Fruit fly (Drosophila melanogaster) whole organism, embryonic: ENCODE measurements around the gene MED21.
A peak's percentile ranks its signal among the peaks of the same experiment; 100 is the strongest.

ENCODE experiments used
- Abd-B ChIP-seq: fragments of 200-800 bp; sonication (Bioruptor generic); optimal IDR thresholded peaks from 2 replicates; lab custom pipeline; 2018; ENCODE audit warnings: missing biosample characterization, mild to moderate bottlenecking, missing genetic modification characterization, moderate library complexity
- Awh ChIP-seq: fragments of 200-800 bp; sonication (Bioruptor generic); IDR thresholded peaks from 2 replicates; pipeline ENCODE4, ENCODE4 v1.3.6; 2022; ENCODE audit warnings: missing biosample characterization, missing genetic modification characterization
- Bgb ChIP-seq: fragments of 200-800 bp; sonication (Bioruptor generic); IDR thresholded peaks from 2 replicates; pipeline ENCODE4 v1.3.6; 2022; ENCODE audit warnings: missing biosample characterization, missing genetic modification characterization; ENCODE audit not compliant: partially characterized antibody
- CG10274 ChIP-seq: fragments of 200-800 bp; sonication (Bioruptor generic); optimal IDR thresholded peaks from 3 replicates; lab custom pipeline; 2017; ENCODE audit warnings: missing biosample characterization, mild to moderate bottlenecking, missing genetic modification characterization
- CG12299 ChIP-seq: fragments of 200-800 bp; sonication (Bioruptor generic); optimal IDR thresholded peaks from 2 replicates; lab custom pipeline; 2018; ENCODE audit warnings: missing biosample characterization, mild to moderate bottlenecking, missing genetic modification characterization
- CG14050 ChIP-seq: fragments of 200-800 bp; sonication (Bioruptor generic); IDR thresholded peaks from 3 replicates; pipeline ENCODE4 v1.3.6; 2022; ENCODE audit warnings: missing biosample characterization, missing genetic modification characterization
- CG1603 ChIP-seq: fragments of 200-800 bp; sonication (Bioruptor generic); optimal IDR thresholded peaks from 2 replicates; lab custom pipeline; 2019; ENCODE audit warnings: missing biosample characterization, mild to moderate bottlenecking, missing genetic modification characterization, moderate library complexity
- CG17612 ChIP-seq: fragments of 200-800 bp; sonication (Bioruptor generic); IDR thresholded peaks from 2 replicates; pipeline ENCODE4 v1.3.6; 2022; ENCODE audit warnings: missing biosample characterization, missing genetic modification characterization
- CG2116 ChIP-seq: fragments of 200-800 bp; sonication (Bioruptor generic); optimal IDR thresholded peaks from 3 replicates; lab custom pipeline; 2018; ENCODE audit warnings: missing biosample characterization, mild to moderate bottlenecking, missing genetic modification characterization
- CG2199 ChIP-seq: fragments of 200-800 bp; sonication (Bioruptor generic); IDR thresholded peaks from 3 replicates; pipeline ENCODE4 v1.3.6; 2022; ENCODE audit warnings: missing biosample characterization, missing genetic modification characterization
- CG2712 ChIP-seq: fragments of 200-800 bp; optimal IDR thresholded peaks from 3 replicates; lab custom pipeline; 2019; ENCODE audit warnings: missing biosample characterization, mild to moderate bottlenecking, missing genetic modification characterization, moderate library complexity
- CG31224 ChIP-seq: fragments of 200-800 bp; sonication (Bioruptor generic); IDR thresholded peaks from 2 replicates; pipeline ENCODE4 v1.3.6; 2022; ENCODE audit warnings: missing biosample characterization, missing genetic modification characterization
- CG3838 ChIP-seq: fragments of 200-800 bp; sonication (Bioruptor generic); optimal IDR thresholded peaks from 3 replicates; lab custom pipeline; 2016; ENCODE audit warnings: missing biosample characterization, missing genetic modification characterization
- CG4854 ChIP-seq: fragments of 200-800 bp; sonication (Bioruptor generic); optimal IDR thresholded peaks from 2 replicates; lab custom pipeline; 2016; ENCODE audit warnings: missing biosample characterization, missing genetic modification characterization, inconsistent platforms
- CG6654 ChIP-seq: fragments of 200-800 bp; sonication (Bioruptor generic); optimal IDR thresholded peaks from 2 replicates; lab custom pipeline; 2017; ENCODE audit warnings: missing biosample characterization, mild to moderate bottlenecking, missing genetic modification characterization
- CG7786 ChIP-seq: fragments of 200-800 bp; sonication (Bioruptor generic); optimal IDR thresholded peaks from 2 replicates; lab custom pipeline; 2016; ENCODE audit warnings: missing biosample characterization, missing genetic modification characterization
- CG9876 ChIP-seq: fragments of 200-800 bp; sonication (Bioruptor generic); optimal IDR thresholded peaks from 2 replicates; lab custom pipeline; 2016; ENCODE audit warnings: missing biosample characterization, missing genetic modification characterization
- Fer1 ChIP-seq: fragments of 200-800 bp; sonication (Bioruptor generic); optimal IDR thresholded peaks from 2 replicates; lab custom pipeline; 2017; ENCODE audit warnings: missing biosample characterization, mild to moderate bottlenecking, missing genetic modification characterization
- GATAe ChIP-seq: fragments of 200-800 bp; sonication (Bioruptor generic); conservative IDR thresholded peaks from 2 replicates; pipeline ENCODE4 v1.3.6; 2022; ENCODE audit warnings: missing biosample characterization, missing genetic modification characterization
- HLH54F ChIP-seq: fragments of 200-800 bp; sonication (Bioruptor generic); optimal IDR thresholded peaks from 3 replicates; lab custom pipeline; 2016; ENCODE audit warnings: missing biosample characterization, missing genetic modification characterization
- Hmr ChIP-seq: fragments of 200-800 bp; sonication (Bioruptor generic); optimal IDR thresholded peaks from 3 replicates; lab custom pipeline; 2017; ENCODE audit warnings: mild to moderate bottlenecking, missing biosample characterization, missing genetic modification reagents, missing genetic modification characterization
- Hr39 ChIP-seq: fragments of >200 bp; optimal IDR thresholded peaks from 2 replicates; lab custom pipeline; 2017
- Poxn ChIP-seq: fragments of 200-800 bp; sonication (Bioruptor generic); IDR thresholded peaks from 2 replicates; pipeline ENCODE4 v1.3.6; 2022; ENCODE audit warnings: missing biosample characterization, missing genetic modification characterization
- Usf ChIP-seq: fragments of 200-800 bp; sonication (Bioruptor generic); optimal IDR thresholded peaks from 2 replicates; lab custom pipeline; 2017; ENCODE audit warnings: missing genotype, missing biosample characterization, missing genetic modification characterization
- Xrp1 ChIP-seq: fragments of 200-800 bp; sonication (Bioruptor generic); IDR thresholded peaks from 2 replicates; pipeline ENCODE4 v1.3.6; 2022; ENCODE audit warnings: missing biosample characterization, missing genetic modification characterization
- abd-A ChIP-seq: fragments of 200-800 bp; sonication (Bioruptor generic); optimal IDR thresholded peaks from 3 replicates; lab custom pipeline; 2019; ENCODE audit warnings: missing biosample characterization, mild to moderate bottlenecking, missing genetic modification characterization, moderate library complexity
- bbx ChIP-seq: fragments of 200-800 bp; sonication (Bioruptor generic); IDR thresholded peaks from 2 replicates; pipeline ENCODE4 v1.3.6; 2022; ENCODE audit warnings: missing biosample characterization, missing genetic modification characterization; ENCODE audit not compliant: partially characterized antibody
- bcd ChIP-seq: fragments of 200-800 bp; sonication (Bioruptor generic); optimal IDR thresholded peaks from 2 replicates; lab custom pipeline; 2017; ENCODE audit warnings: missing biosample characterization, mild to moderate bottlenecking, missing genetic modification characterization
- bsh ChIP-seq, 2 experiments: fragments of 200-800 bp; sonication (Bioruptor generic); optimal IDR thresholded peaks; 2 replicates each; lab custom pipeline; 2017 to 2018; ENCODE audit warnings: mild to moderate bottlenecking in 2 of 2, missing biosample characterization in 2 of 2, missing genetic modification characterization in 2 of 2, moderate library complexity in 1 of 2
- chm ChIP-seq: fragments of 200-800 bp; sonication (Bioruptor generic); IDR thresholded peaks from 2 replicates; pipeline ENCODE4 v1.3.6; 2022; ENCODE audit warnings: missing biosample characterization, missing genetic modification characterization
- gfzf ChIP-seq: fragments of 200-800 bp; sonication (Bioruptor generic); optimal IDR thresholded peaks from 2 replicates; lab custom pipeline; 2016; ENCODE audit warnings: missing biosample characterization, mild to moderate bottlenecking, missing genetic modification characterization, moderate library complexity
- h ChIP-seq: fragments of >200 bp; optimal IDR thresholded peaks from 2 replicates; lab custom pipeline; 2017
- hb ChIP-seq: fragments of 200-800 bp; sonication (Bioruptor generic); IDR thresholded peaks from 3 replicates; pipeline ENCODE4 v1.3.6; 2022; ENCODE audit warnings: missing biosample characterization, missing genetic modification characterization; ENCODE audit not compliant: partially characterized antibody
- jumu ChIP-seq: fragments of 200-800 bp; sonication (Bioruptor generic); optimal IDR thresholded peaks from 3 replicates; lab custom pipeline; 2016; ENCODE audit warnings: missing biosample characterization, missing genetic modification characterization
- kah ChIP-seq: fragments of 200-800 bp; sonication (Bioruptor generic); optimal IDR thresholded peaks from 2 replicates; lab custom pipeline; 2018; ENCODE audit warnings: missing biosample characterization, mild to moderate bottlenecking, missing genetic modification characterization
- lmd ChIP-seq: fragments of 200-800 bp; sonication (Bioruptor generic); IDR thresholded peaks from 2 replicates; pipeline ENCODE4 v1.3.6; 2022; ENCODE audit warnings: missing biosample characterization, missing genetic modification characterization
- maf-S ChIP-seq: fragments of 200-800 bp; sonication (Bioruptor generic); optimal IDR thresholded peaks from 2 replicates; lab custom pipeline; 2016; ENCODE audit warnings: missing biosample characterization, missing genetic modification characterization
- nmo ChIP-seq: fragments of 200-800 bp; sonication (Bioruptor generic); optimal IDR thresholded peaks from 2 replicates; lab custom pipeline; 2018; ENCODE audit warnings: missing biosample characterization, mild to moderate bottlenecking, missing genetic modification characterization, moderate library complexity
- pfk ChIP-seq: fragments of 200-800 bp; sonication (Bioruptor generic); optimal IDR thresholded peaks from 2 replicates; lab custom pipeline; 2018; ENCODE audit warnings: missing biosample characterization, mild to moderate bottlenecking, missing genetic modification characterization, moderate library complexity
- pzg ChIP-seq: fragments of 200-800 bp; sonication (Bioruptor generic); optimal IDR thresholded peaks from 3 replicates; lab custom pipeline; 2018; ENCODE audit warnings: missing biosample characterization, mild to moderate bottlenecking, missing genetic modification characterization, moderate library complexity
- ranshi ChIP-seq: fragments of 200-800 bp; sonication (Bioruptor generic); IDR thresholded peaks from 2 replicates; pipeline ENCODE4 v1.3.6; 2022; ENCODE audit warnings: missing biosample characterization, missing genetic modification characterization
- rib ChIP-seq: fragments of 200-800 bp; sonication (Bioruptor generic); IDR thresholded peaks from 2 replicates; pipeline ENCODE4 v1.3.6; 2022; ENCODE audit warnings: missing biosample characterization, missing genetic modification characterization
- schlank ChIP-seq: fragments of 200-800 bp; sonication (Bioruptor generic); optimal IDR thresholded peaks from 2 replicates; lab custom pipeline; 2018; ENCODE audit warnings: missing biosample characterization, mild to moderate bottlenecking, missing genetic modification characterization
- slou ChIP-seq: fragments of 200-800 bp; sonication (Bioruptor generic); optimal IDR thresholded peaks from 3 replicates; lab custom pipeline; 2016; ENCODE audit warnings: missing biosample characterization, missing genetic modification characterization
- sr ChIP-seq: fragments of 200-800 bp; sonication (Bioruptor generic); IDR thresholded peaks from 3 replicates; pipeline ENCODE4 v1.3.6; 2022; ENCODE audit warnings: missing biosample characterization, missing genetic modification characterization
- tio ChIP-seq: fragments of 200-800 bp; sonication (Bioruptor generic); optimal IDR thresholded peaks from 2 replicates; lab custom pipeline; 2017; ENCODE audit warnings: missing biosample characterization, missing genetic modification characterization, inconsistent platforms
- tll ChIP-seq, 2 experiments: fragments of 200-800 bp in 1 of 2; fragments of >200 bp in 1 of 2; sonication (Bioruptor generic) in 1 of 2; optimal IDR thresholded peaks; 2 replicates each; lab custom pipeline; 2017 to 2019; ENCODE audit warnings: missing biosample characterization in 2 of 2, missing genetic modification characterization in 2 of 2, mild to moderate bottlenecking in 1 of 2, moderate library complexity in 1 of 2
- unc-4 ChIP-seq: fragments of 200-800 bp; sonication (Bioruptor generic); IDR thresholded peaks from 2 replicates; pipeline ENCODE4 v1.3.6; 2022; ENCODE audit warnings: missing biosample characterization, missing genetic modification characterization; ENCODE audit not compliant: partially characterized antibody
- usp ChIP-seq: fragments of >200 bp; optimal IDR thresholded peaks from 2 replicates; lab custom pipeline; 2017; ENCODE audit warnings: missing biosample characterization, missing genetic modification characterization
- wdn ChIP-seq: fragments of 200-800 bp; sonication (Bioruptor generic); IDR thresholded peaks from 2 replicates; pipeline ENCODE4 v1.3.6; 2022; ENCODE audit warnings: missing biosample characterization, missing genetic modification characterization
- wek ChIP-seq: fragments of 200-800 bp; sonication (Bioruptor generic); optimal IDR thresholded peaks from 3 replicates; lab custom pipeline; 2018; ENCODE audit warnings: missing biosample characterization, mild to moderate bottlenecking, missing genetic modification characterization, moderate library complexity
- zen2 ChIP-seq: fragments of 200-800 bp; sonication (Bioruptor generic); IDR thresholded peaks from 3 replicates; pipeline ENCODE4 v1.3.6; 2022; ENCODE audit warnings: missing biosample characterization, missing genetic modification characterization; ENCODE audit not compliant: partially characterized antibody

The MED21 gene

dm6 chr3L:25115899-25116298 is at the start of gene MED21 (continued):
- TF ChIP-seq Bgb (no peak), tio (no peak), CG7786 (GFP tag; lab: Kevin White, UChicago) (no peak), Fer1 (GFP tag; lab: Kevin White, UChicago) (no peak), HLH54F (no peak), ranshi (no peak), Usf (GFP tag; lab: Kevin White, UChicago) (no peak), jumu (GFP tag; lab: Kevin White, UChicago) (peak; percentile 1), maf-S (GFP tag; lab: Kevin White, UChicago) (no peak), CG14050 (no peak), gfzf (GFP tag; lab: Kevin White, UChicago) (peak; percentile 36), schlank (tag; lab: Kevin White, UChicago) (no peak), lmd (GFP tag; lab: Robert Waterston, UW) (no peak), Xrp1 (GFP tag; lab: Robert Waterston, UW) (no peak), nmo (GFP tag; lab: Kevin White, UChicago) (peak; percentile 83), pfk (peak; percentile 83), wek (GFP tag; lab: Kevin White, UChicago) (peak; percentile 55), bcd (GFP tag; lab: Kevin White, UChicago) (no peak), zen2 (no peak), CG4854 (GFP tag; lab: Kevin White, UChicago) (no peak), Hr39 (no peak), CG17612 (GFP tag; lab: Robert Waterston, UW) (no peak), kah (GFP tag; lab: Kevin White, UChicago) (no peak), wdn (no peak), Awh (GFP tag; lab: Robert Waterston, UW) (no peak), abd-A (tag; lab: Kevin White, UChicago) (no peak), bsh (GFP tag; optimal IDR thresholded peaks at IDR 0.05; lab: Kevin White, UChicago) (no peak), CG1603 (tag; lab: Kevin White, UChicago) (peak; percentile 100), pzg (GFP tag; lab: Kevin White, UChicago) (peak; percentile 72), CG9876 (GFP tag; lab: Kevin White, UChicago) (no peak), Poxn (GFP tag; lab: Robert Waterston, UW) (no peak), tll (GFP tag; optimal IDR thresholded peaks at IDR 0.05; lab: Kevin White, UChicago) (peak in 1 of 2 experiments; percentile 70), GATAe (GFP tag; lab: Robert Waterston, UW) (no peak), CG2199 (GFP tag; lab: Robert Waterston, UW) (peak; percentile 42; the same call in 1 of the 3 replicates), h (lab: Kevin White, UChicago) (no peak), CG3838 (GFP tag; lab: Kevin White, UChicago) (no peak), CG10274 (GFP tag; lab: Kevin White, UChicago) (no peak), slou (GFP tag; lab: Kevin White, UChicago) (no peak), bbx (no peak), CG2712 (tag; lab: Kevin White, UChicago) (peak; percentile 51), Hmr (no peak), rib (GFP tag; lab: Robert Waterston, UW) (no peak), CG2116 (GFP tag; lab: Kevin White, UChicago) (peak; percentile 37), Abd-B (GFP tag; lab: Kevin White, UChicago) (peak; percentile 92), CG31224 (GFP tag; lab: Robert Waterston, UW) (no peak), usp (GFP tag; lab: Kevin White, UChicago) (no peak), chm (GFP tag; lab: Robert Waterston, UW) (no peak), CG6654 (GFP tag; lab: Kevin White, UChicago) (no peak), sr (GFP tag; lab: Robert Waterston, UW) (no peak), unc-4 (GFP tag; lab: Robert Waterston, UW) (no peak), CG12299 (tag; lab: Kevin White, UChicago) (no peak), hb (GFP tag; lab: Robert Waterston, UW) (no peak)
